Fruit fly (Drosophila melanogaster) whole organism, embryonic: ENCODE results near the gene Tengl3.

Source experiments
- B-H1 ChIP-seq: fragments of 200-800 bp; sonication (Bioruptor generic); IDR thresholded peaks from 3 replicates; pipeline ENCODE4 v1.3.6; 2022; ENCODE audit warnings: missing biosample characterization, missing genetic modification characterization
- CG10267 ChIP-seq: fragments of 200-800 bp; sonication (Bioruptor generic); optimal IDR thresholded peaks from 2 replicates; lab custom pipeline; 2018; ENCODE audit warnings: missing biosample characterization, mild to moderate bottlenecking, missing genetic modification characterization, moderate library complexity
- CG11696 ChIP-seq: fragments of 200-800 bp; sonication (Bioruptor generic); IDR thresholded peaks from 2 replicates; pipeline ENCODE4 v1.3.6; 2022; ENCODE audit warnings: missing biosample characterization, missing genetic modification characterization
- CG12391 ChIP-seq: fragments of 200-800 bp; sonication (Bioruptor generic); optimal IDR thresholded peaks from 3 replicates; lab custom pipeline; 2018; ENCODE audit warnings: missing biosample characterization, mild to moderate bottlenecking, missing genetic modification characterization, moderate library complexity
- CG12942 ChIP-seq: fragments of 200-800 bp; sonication (Bioruptor generic); optimal IDR thresholded peaks from 3 replicates; lab custom pipeline; 2016; ENCODE audit warnings: missing biosample characterization, missing genetic modification characterization
- CG15011 ChIP-seq: fragments of 200-800 bp; sonication (Bioruptor generic); optimal IDR thresholded peaks from 3 replicates; lab custom pipeline; 2018; ENCODE audit warnings: missing biosample characterization, mild to moderate bottlenecking, missing genetic modification characterization
- CG1602 ChIP-seq: fragments of 200-800 bp; sonication (Bioruptor generic); optimal IDR thresholded peaks from 3 replicates; lab custom pipeline; 2016; ENCODE audit warnings: missing biosample characterization, missing genetic modification characterization
- CG17385 ChIP-seq: fragments of 200-800 bp; sonication (Bioruptor generic); optimal IDR thresholded peaks from 3 replicates; lab custom pipeline; 2018; ENCODE audit warnings: missing biosample characterization, mild to moderate bottlenecking, missing genetic modification characterization
- CG17802 ChIP-seq: fragments of 200-800 bp; sonication (Bioruptor generic); optimal IDR thresholded peaks from 2 replicates; lab custom pipeline; 2018; ENCODE audit warnings: missing biosample characterization, mild to moderate bottlenecking, missing genetic modification characterization, moderate library complexity
- CG17829 ChIP-seq: fragments of 200-800 bp; optimal IDR thresholded peaks from 2 replicates; lab custom pipeline; 2019; ENCODE audit warnings: missing biosample characterization, mild to moderate bottlenecking, missing genetic modification characterization, moderate library complexity
- CG18262 ChIP-seq: fragments of 200-800 bp; optimal IDR thresholded peaks from 3 replicates; lab custom pipeline; 2019; ENCODE audit warnings: missing biosample characterization, mild to moderate bottlenecking, missing genetic modification characterization, moderate library complexity
- CG1832 ChIP-seq: fragments of 200-800 bp; sonication (Bioruptor generic); optimal IDR thresholded peaks from 2 replicates; lab custom pipeline; 2017; ENCODE audit warnings: missing biosample characterization, mild to moderate bottlenecking, missing genetic modification characterization, inconsistent platforms
- CG2120 ChIP-seq: fragments of 200-800 bp; sonication (Bioruptor generic); optimal IDR thresholded peaks from 3 replicates; lab custom pipeline; 2016; ENCODE audit warnings: missing biosample characterization, missing genetic modification characterization
- CG2678 ChIP-seq: fragments of 200-800 bp; sonication (Bioruptor generic); optimal IDR thresholded peaks from 3 replicates; lab custom pipeline; 2019; ENCODE audit warnings: missing biosample characterization, mild to moderate bottlenecking, missing genetic modification characterization, moderate library complexity
- CG30431 ChIP-seq: fragments of 200-800 bp; sonication (Bioruptor generic); optimal IDR thresholded peaks from 2 replicates; lab custom pipeline; 2017; ENCODE audit warnings: missing biosample characterization, missing genetic modification characterization
- CG3281 ChIP-seq: fragments of 200-800 bp; sonication (Bioruptor generic); optimal IDR thresholded peaks from 3 replicates; lab custom pipeline; 2017; ENCODE audit warnings: missing biosample characterization, mild to moderate bottlenecking, missing genetic modification characterization
- CG33213 ChIP-seq: fragments of 200-800 bp; sonication (Bioruptor generic); optimal IDR thresholded peaks from 3 replicates; lab custom pipeline; 2016; ENCODE audit warnings: missing biosample characterization, missing genetic modification characterization
- CG33557 ChIP-seq: fragments of 200-800 bp; sonication (Bioruptor generic); optimal IDR thresholded peaks from 2 replicates; lab custom pipeline; 2019; ENCODE audit warnings: missing biosample characterization, mild to moderate bottlenecking, missing genetic modification characterization, moderate library complexity
- CG34376 ChIP-seq: fragments of 200-800 bp; sonication (Bioruptor generic); optimal IDR thresholded peaks from 2 replicates; lab custom pipeline; 2018; ENCODE audit warnings: missing biosample characterization, mild to moderate bottlenecking, missing genetic modification characterization
- CG8290 ChIP-seq, 3 experiments: fragments of 200-800 bp; sonication (Bioruptor generic); optimal IDR thresholded peaks; 2 replicates each; lab custom pipeline; 2016 to 2019; ENCODE audit warnings: missing biosample characterization in 3 of 3, missing genetic modification characterization in 3 of 3, mild to moderate bottlenecking in 2 of 3, moderate library complexity in 1 of 3
- CHES-1-like ChIP-seq: fragments of 200-800 bp; sonication (Bioruptor generic); optimal IDR thresholded peaks from 2 replicates; lab custom pipeline; 2016; ENCODE audit warnings: missing biosample characterization, missing genetic modification characterization
- Camta ChIP-seq: fragments of 200-800 bp; sonication (Bioruptor generic); optimal IDR thresholded peaks from 2 replicates; lab custom pipeline; 2016; ENCODE audit warnings: missing biosample characterization, missing genetic modification characterization
- D19B ChIP-seq: fragments of 200-800 bp; sonication (Bioruptor generic); optimal IDR thresholded peaks from 2 replicates; lab custom pipeline; 2017; ENCODE audit warnings: missing biosample characterization, mild to moderate bottlenecking, missing genetic modification characterization
- Dref ChIP-seq: fragments of 200-800 bp; sonication (Bioruptor generic); IDR thresholded peaks from 2 replicates; pipeline ENCODE4 v1.3.6; 2022; ENCODE audit warnings: missing biosample characterization, missing genetic modification characterization
- Drgx ChIP-seq: fragments of 200-800 bp; sonication (Bioruptor generic); IDR thresholded peaks from 2 replicates; pipeline ENCODE4 v1.3.6; 2022; ENCODE audit warnings: missing biosample characterization, missing genetic modification characterization
- Hmr ChIP-seq: fragments of 200-800 bp; sonication (Bioruptor generic); optimal IDR thresholded peaks from 3 replicates; lab custom pipeline; 2017; ENCODE audit warnings: mild to moderate bottlenecking, missing biosample characterization, missing genetic modification reagents, missing genetic modification characterization
- Hsf ChIP-seq: fragments of 200-800 bp; sonication (Bioruptor generic); optimal IDR thresholded peaks from 3 replicates; lab custom pipeline; 2016; ENCODE audit warnings: missing biosample characterization, missing genetic modification characterization
- Lhr ChIP-seq: fragments of 200-800 bp; sonication (Bioruptor generic); optimal IDR thresholded peaks from 3 replicates; lab custom pipeline; 2017; ENCODE audit warnings: mild to moderate bottlenecking, missing biosample characterization, missing genetic modification reagents, missing genetic modification characterization
- Mes4 ChIP-seq: fragments of 200-800 bp; sonication (Bioruptor generic); optimal IDR thresholded peaks from 2 replicates; lab custom pipeline; 2016; ENCODE audit warnings: missing biosample characterization, missing genetic modification characterization
- Oaz ChIP-seq: fragments of 200-800 bp; sonication (Bioruptor generic); IDR thresholded peaks from 2 replicates; pipeline ENCODE4 v1.3.6; 2022; ENCODE audit warnings: missing biosample characterization, missing genetic modification characterization
- Sin3A ChIP-seq: fragments of >200 bp; optimal IDR thresholded peaks from 2 replicates; lab custom pipeline; 2018
- Sry-δ ChIP-seq: fragments of 200-800 bp; sonication (Bioruptor generic); optimal IDR thresholded peaks from 2 replicates; lab custom pipeline; 2016; ENCODE audit warnings: missing biosample characterization, missing genetic modification characterization
- Stat92E ChIP-seq, 3 experiments: fragments of >200 bp in 2 of 3; fragments of 200-800 bp in 1 of 3; sonication (Bioruptor generic) in 1 of 3; optimal IDR thresholded peaks; 2 replicates each; lab custom pipeline; 2017 to 2019; ENCODE audit warnings: missing biosample characterization in 3 of 3, missing genetic modification characterization in 3 of 3, mild to moderate bottlenecking in 1 of 3, moderate library complexity in 1 of 3
- Xrp1 ChIP-seq: fragments of 200-800 bp; sonication (Bioruptor generic); IDR thresholded peaks from 2 replicates; pipeline ENCODE4 v1.3.6; 2022; ENCODE audit warnings: missing biosample characterization, missing genetic modification characterization
- ap ChIP-seq: fragments of 200-800 bp; sonication (Bioruptor generic); IDR thresholded peaks from 2 replicates; pipeline ENCODE4 v1.3.6; 2022; ENCODE audit warnings: missing biosample characterization, missing genetic modification characterization
- ara ChIP-seq: fragments of 200-800 bp; sonication (Bioruptor generic); IDR thresholded peaks from 2 replicates; pipeline ENCODE4 v1.3.6; 2022; ENCODE audit warnings: missing biosample characterization, missing genetic modification characterization
- caup ChIP-seq: fragments of 200-800 bp; sonication (Bioruptor generic); optimal IDR thresholded peaks from 3 replicates; lab custom pipeline; 2017; ENCODE audit warnings: missing biosample characterization, mild to moderate bottlenecking, missing genetic modification characterization, moderate library complexity; ENCODE audit not compliant: severe bottlenecking
- chm ChIP-seq: fragments of 200-800 bp; sonication (Bioruptor generic); IDR thresholded peaks from 2 replicates; pipeline ENCODE4 v1.3.6; 2022; ENCODE audit warnings: missing biosample characterization, missing genetic modification characterization
- cwo ChIP-seq: fragments of 200-800 bp; sonication (Bioruptor generic); optimal IDR thresholded peaks from 3 replicates; lab custom pipeline; 2017; ENCODE audit warnings: missing biosample characterization, missing genetic modification characterization, mild to moderate bottlenecking, moderate library complexity, missing genetic modification reagents
- dysf ChIP-seq: fragments of 200-800 bp; sonication (Bioruptor generic); IDR thresholded peaks from 3 replicates; pipeline ENCODE4 v1.3.6; 2022; ENCODE audit warnings: missing biosample characterization, missing genetic modification characterization
- fru ChIP-seq: fragments of >200 bp; optimal IDR thresholded peaks from 2 replicates; lab custom pipeline; 2017
- ftz-f1 ChIP-seq: fragments of 200-800 bp; sonication (Bioruptor generic); optimal IDR thresholded peaks from 2 replicates; lab custom pipeline; 2016; ENCODE audit warnings: missing biosample characterization, missing genetic modification characterization
- kni ChIP-seq: fragments of 200-800 bp; sonication (Bioruptor generic); optimal IDR thresholded peaks from 3 replicates; lab custom pipeline; 2017; ENCODE audit warnings: mild to moderate bottlenecking, missing biosample characterization, missing genetic modification reagents, missing genetic modification characterization
- lab ChIP-seq: fragments of 200-800 bp; sonication (Bioruptor generic); optimal IDR thresholded peaks from 3 replicates; lab custom pipeline; 2017; ENCODE audit warnings: missing biosample characterization, missing genetic modification characterization, mild to moderate bottlenecking, moderate library complexity, missing genetic modification reagents
- luna ChIP-seq: fragments of 200-800 bp; sonication (Bioruptor generic); optimal IDR thresholded peaks from 2 replicates; lab custom pipeline; 2016; ENCODE audit warnings: missing biosample characterization, missing genetic modification characterization
- maf-S ChIP-seq: fragments of 200-800 bp; sonication (Bioruptor generic); optimal IDR thresholded peaks from 2 replicates; lab custom pipeline; 2016; ENCODE audit warnings: missing biosample characterization, missing genetic modification characterization
- nau ChIP-seq: fragments of 200-800 bp; sonication (Bioruptor generic); optimal IDR thresholded peaks from 3 replicates; lab custom pipeline; 2017; ENCODE audit warnings: missing biosample characterization, mild to moderate bottlenecking, missing genetic modification characterization, missing genetic modification reagents
- oc ChIP-seq: fragments of 200-800 bp; sonication (Bioruptor generic); optimal IDR thresholded peaks from 2 replicates; lab custom pipeline; 2018; ENCODE audit warnings: missing biosample characterization, mild to moderate bottlenecking, missing genetic modification characterization, moderate library complexity
- wdn ChIP-seq: fragments of 200-800 bp; sonication (Bioruptor generic); IDR thresholded peaks from 2 replicates; pipeline ENCODE4 v1.3.6; 2022; ENCODE audit warnings: missing biosample characterization, missing genetic modification characterization

The Tengl3 gene

DNA sequence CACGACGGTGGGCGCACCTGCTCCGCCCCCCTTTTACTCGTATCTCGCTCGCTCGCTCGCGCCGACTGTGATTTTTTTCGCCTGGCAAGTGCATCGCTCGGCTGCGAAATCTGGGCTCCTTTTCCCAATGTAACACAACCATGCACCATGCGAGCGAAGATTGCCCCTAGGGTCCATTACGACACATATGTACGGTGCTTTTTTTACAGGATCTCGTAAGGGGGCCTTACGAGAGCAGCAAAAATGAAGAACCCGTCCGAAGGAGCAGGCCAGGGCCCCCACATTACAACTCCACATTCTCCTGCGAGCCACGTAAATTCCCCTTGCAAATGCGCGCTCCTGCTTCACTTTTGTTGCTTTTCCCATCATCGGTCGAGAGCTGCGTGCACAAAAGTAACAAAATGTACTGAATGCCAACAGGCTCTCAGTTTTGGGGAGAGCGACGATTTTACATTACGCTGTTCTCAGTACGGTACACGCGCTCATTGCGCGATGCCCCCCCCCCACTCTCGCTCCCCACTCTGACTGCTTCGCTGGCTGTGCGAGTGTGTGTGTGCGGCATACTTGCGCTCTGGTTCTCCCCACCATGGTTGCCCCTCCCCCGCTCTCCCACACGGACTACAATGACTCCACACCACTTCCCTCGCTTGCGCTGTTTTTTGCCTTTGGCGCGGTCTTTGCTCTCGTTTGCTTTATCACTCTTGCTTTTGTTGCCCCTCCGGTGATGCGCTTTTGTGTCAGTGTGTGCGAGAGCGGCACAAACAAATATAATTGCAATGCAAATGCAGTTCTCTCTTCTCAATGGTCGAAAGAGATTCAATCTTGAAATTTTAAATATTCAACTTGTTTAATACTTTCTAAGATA lies 35.0 kb downstream of the Tengl3 start (continued):
- no peak for TF ChIP-seq CG30431 (GFP tag; lab: Kevin White, UChicago)
- 0 out of 2 replicates have a peak, but pooled peaks have one; percentile 6 for TF ChIP-seq Xrp1 (GFP tag; lab: Robert Waterston, UW)
- peak; percentile 69 for TF ChIP-seq Drgx (GFP tag; lab: Robert Waterston, UW)
- TF ChIP-seq CG8290 (GFP tag; optimal IDR thresholded peaks at IDR 0.05; lab: Kevin White, UChicago) = no peak
- TF ChIP-seq CG8290 (tag; optimal IDR thresholded peaks at IDR 0.05; lab: Kevin White, UChicago) = peak in 1 of 2 experiments; percentile 55
- no peak for TF ChIP-seq D19B (GFP tag; lab: Kevin White, UChicago)
- TF ChIP-seq CG11696 (GFP tag; lab: Robert Waterston, UW) = 0 out of 2 replicates have a peak, but pooled peaks have one; percentile 23
- no peak for TF ChIP-seq oc (tag; lab: Kevin White, UChicago)
- no peak for TF ChIP-seq Hmr (GFP tag; lab: Kevin White, UChicago)
- TF ChIP-seq Sry-δ = no peak
- peak; percentile 16 for TF ChIP-seq Lhr
- no peak for TF ChIP-seq Mes4 (GFP tag; lab: Kevin White, UChicago)
- TF ChIP-seq kni = peak; percentile 84
- TF ChIP-seq CG10267 (tag; lab: Kevin White, UChicago) = no peak
- peak; percentile 13; the same call in 2 of the 3 replicates for TF ChIP-seq dysf (GFP tag; lab: Robert Waterston, UW)
- no peak for TF ChIP-seq maf-S (GFP tag; lab: Kevin White, UChicago)
- TF ChIP-seq Sin3A (lab: Kevin White, UChicago) = no peak
- TF ChIP-seq CG33557 (GFP tag; lab: Kevin White, UChicago) = no peak
- no peak for TF ChIP-seq CG1832 (GFP tag; lab: Kevin White, UChicago)
- no peak for TF ChIP-seq CG12391 (tag; lab: Kevin White, UChicago)
- peak; percentile 8 for TF ChIP-seq cwo
- TF ChIP-seq CG2120 (GFP tag; lab: Kevin White, UChicago) = no peak
- TF ChIP-seq CG12942 (GFP tag; lab: Kevin White, UChicago) = no peak
- TF ChIP-seq CG2678 (tag; lab: Kevin White, UChicago) = peak; percentile 3
- TF ChIP-seq lab (GFP tag; lab: Kevin White, UChicago) = peak; percentile 55
- no peak for TF ChIP-seq CHES-1-like (GFP tag; lab: Kevin White, UChicago)
- no peak for TF ChIP-seq Camta (GFP tag; lab: Kevin White, UChicago)
- peak; percentile 68; the same call in 1 of the 2 replicates for TF ChIP-seq chm (GFP tag; lab: Robert Waterston, UW)
- TF ChIP-seq Oaz (GFP tag; lab: Robert Waterston, UW) = no peak
- no peak for TF ChIP-seq luna (GFP tag; lab: Kevin White, UChicago)
- TF ChIP-seq nau (GFP tag; lab: Kevin White, UChicago) = no peak
- TF ChIP-seq Hsf = no peak
- TF ChIP-seq CG18262 (tag; lab: Kevin White, UChicago) = no peak
- no peak for TF ChIP-seq wdn (GFP tag; lab: Robert Waterston, UW)
- no peak for TF ChIP-seq CG1602 (GFP tag; lab: Kevin White, UChicago)
- no peak for TF ChIP-seq CG17829 (tag; lab: Kevin White, UChicago)
- no peak for TF ChIP-seq CG17385 (GFP tag; lab: Kevin White, UChicago)
- 0 out of 2 replicates have a peak, but pooled peaks have one; percentile 29 for TF ChIP-seq Dref (GFP tag; lab: Robert Waterston, UW)
- TF ChIP-seq ftz-f1 = peak; percentile 73
- TF ChIP-seq CG34376 (GFP tag; lab: Kevin White, UChicago) = no peak
- TF ChIP-seq CG15011 = no peak
- no peak for TF ChIP-seq CG17802 (tag; lab: Kevin White, UChicago)
- no peak for TF ChIP-seq fru (lab: Kevin White, UChicago)
- TF ChIP-seq CG33213 (GFP tag; lab: Kevin White, UChicago) = no peak
- TF ChIP-seq Stat92E (GFP tag; optimal IDR thresholded peaks at IDR 0.05; lab: Kevin White, UChicago) = no peak
- no peak; the same call in 2 of the 3 replicates for TF ChIP-seq B-H1
- TF ChIP-seq ara = no peak
- peak; percentile 21 for TF ChIP-seq caup (GFP tag; lab: Kevin White, UChicago)
- no peak for TF ChIP-seq CG3281 (GFP tag; lab: Kevin White, UChicago)
- no peak for TF ChIP-seq ap
